Fruit fly (Drosophila melanogaster): Measurements from ENCODE around the gene Ubr3.

The Ubr3 gene

dm6 chrX:7888386-7889024 lies 47.2 kb upstream of the Ubr3 start, which contains the start of gene Acat1 (continued):
- TF ChIP-seq CG2712 (tag; optimal IDR thresholded peaks at IDR 0.05) (peak; percentile 64), Lhr (GFP tag; optimal IDR thresholded peaks at IDR 0.05) (peak; percentile 27), C15 (GFP tag; IDR thresholded peaks at IDR 0.05) (no peak), esg (GFP tag; conservative IDR thresholded peaks at IDR 0.05) (peak; percentile 28; the same call in 1 of the 2 replicates), Rx (GFP tag; IDR thresholded peaks at IDR 0.05) (peak; percentile 44), CG1832 (GFP tag; optimal IDR thresholded peaks at IDR 0.05) (no peak), Sry-δ (GFP tag; optimal IDR thresholded peaks at IDR 0.05) (peak; percentile 42), CG10267 (tag; optimal IDR thresholded peaks at IDR 0.05) (peak; percentile 90), CG14710 (tag; optimal IDR thresholded peaks at IDR 0.05) (peak; percentile 53), nau (GFP tag; optimal IDR thresholded peaks at IDR 0.05) (no peak), Six4 (GFP tag; optimal IDR thresholded peaks at IDR 0.05) (peak; percentile 15), CG2129 (GFP tag; IDR thresholded peaks at IDR 0.05; ENCODE audit: partially characterized antibody) (no peak), Antp (GFP tag; optimal IDR thresholded peaks at IDR 0.05) (peak; percentile 5), CG16779 (GFP tag; IDR thresholded peaks at IDR 0.05) (no peak), Pdp1 (GFP tag; optimal IDR thresholded peaks at IDR 0.05) (peak; percentile 48 to 100), zfh2 (GFP tag; optimal IDR thresholded peaks at IDR 0.05) (peak; percentile 77), oc (tag; optimal IDR thresholded peaks at IDR 0.05) (no peak), Hsf (GFP tag; optimal IDR thresholded peaks at IDR 0.05) (peak; percentile 69), Camta (GFP tag; optimal IDR thresholded peaks at IDR 0.05) (peak; percentile 25), BtbVII (GFP tag; optimal IDR thresholded peaks at IDR 0.05) (no peak), Doc2 (GFP tag; IDR thresholded peaks at IDR 0.05) (no peak), CG9932 (GFP tag; IDR thresholded peaks at IDR 0.05) (peak; percentile 57), hbn (GFP tag; IDR thresholded peaks at IDR 0.05; ENCODE audit: partially characterized antibody) (peak; percentile 18; the same call in 1 of the 2 replicates), dmrt11E (tag; optimal IDR thresholded peaks at IDR 0.05) (peak; percentile 51), gce (GFP tag; IDR thresholded peaks at IDR 0.05) (no peak), CG2202 (tag; optimal IDR thresholded peaks at IDR 0.05) (peak; percentile 35), disco-r (GFP tag; optimal IDR thresholded peaks at IDR 0.05) (no peak), so (GFP tag; IDR thresholded peaks at IDR 0.05) (0 out of 3 replicates have a peak, but pooled peaks have one; percentile 12), tna (GFP tag; IDR thresholded peaks at IDR 0.05; ENCODE audit: partially characterized antibody) (no peak), CG1233 (GFP tag; optimal IDR thresholded peaks at IDR 0.05) (peak; percentile 33), CG9817 (tag; optimal IDR thresholded peaks at IDR 0.05) (peak; percentile 29), CG6813 (GFP tag; optimal IDR thresholded peaks at IDR 0.05) (peak; percentile 12), Abd-B (GFP tag; optimal IDR thresholded peaks at IDR 0.05) (peak; percentile 12), CG30020 (tag; optimal IDR thresholded peaks at IDR 0.05) (no peak), CG31365 (tag; optimal IDR thresholded peaks at IDR 0.05) (no peak), ken (GFP tag; IDR thresholded peaks at IDR 0.05) (peak; percentile 76; the same call in 1 of the 3 replicates), CG3838 (GFP tag; optimal IDR thresholded peaks at IDR 0.05) (no peak), en (GFP tag; optimal IDR thresholded peaks at IDR 0.05) (peak; percentile 18), Vsx1 (GFP tag; optimal IDR thresholded peaks at IDR 0.05) (no peak), Hmx (GFP tag; optimal IDR thresholded peaks at IDR 0.05) (peak; percentile 46), Max (GFP tag; optimal IDR thresholded peaks at IDR 0.05) (peak; percentile 54), Opbp (GFP tag; IDR thresholded peaks at IDR 0.05; ENCODE audit: partially characterized antibody) (peak; percentile 20; the same call in 1 of the 3 replicates), CTCF (GFP tag; optimal IDR thresholded peaks at IDR 0.05) (no peak), CG30431 (GFP tag; optimal IDR thresholded peaks at IDR 0.05) (no peak), CG17186 (GFP tag; optimal IDR thresholded peaks at IDR 0.05) (peak; percentile 22), Usf (GFP tag; optimal IDR thresholded peaks at IDR 0.05) (no peak), amos (GFP tag; IDR thresholded peaks at IDR 0.05; ENCODE audit: partially characterized antibody) (peak; percentile 46; the same call in 1 of the 2 replicates), Dip3 (GFP tag; optimal IDR thresholded peaks at IDR 0.05) (peak; percentile 71), Rfx (GFP tag; IDR thresholded peaks at IDR 0.05) (peak; percentile 72), ATbp (GFP tag; optimal IDR thresholded peaks at IDR 0.05) (no peak)

Data from whole organism, embryonic.